Fruit fly (Drosophila melanogaster) whole organism, embryonic: ENCODE measurements around the gene CG10486.

Experiments
- CG10366 ChIP-seq: fragments of 200-800 bp; sonication (Bioruptor generic); IDR thresholded peaks from 2 replicates; pipeline ENCODE4 v1.3.6; 2022; ENCODE audit warnings: missing biosample characterization, missing genetic modification characterization
- CG10543 ChIP-seq: fragments of 200-800 bp; sonication (Bioruptor generic); optimal IDR thresholded peaks from 3 replicates; lab custom pipeline; 2017; ENCODE audit warnings: missing biosample characterization, mild to moderate bottlenecking, missing genetic modification characterization, moderate library complexity
- CG11398 ChIP-seq: fragments of 200-800 bp; sonication (Bioruptor generic); optimal IDR thresholded peaks from 2 replicates; lab custom pipeline; 2016; ENCODE audit warnings: missing biosample characterization, missing genetic modification characterization
- CG11456 ChIP-seq: fragments of 200-800 bp; sonication (Bioruptor generic); IDR thresholded peaks from 3 replicates; pipeline ENCODE4 v1.3.6; 2022; ENCODE audit warnings: missing biosample characterization, missing genetic modification characterization
- CG12155 ChIP-seq: fragments of 200-800 bp; sonication (Bioruptor generic); optimal IDR thresholded peaks from 3 replicates; lab custom pipeline; 2016; ENCODE audit warnings: missing biosample characterization, missing genetic modification characterization
- CG12391 ChIP-seq: fragments of 200-800 bp; sonication (Bioruptor generic); optimal IDR thresholded peaks from 3 replicates; lab custom pipeline; 2018; ENCODE audit warnings: missing biosample characterization, mild to moderate bottlenecking, missing genetic modification characterization, moderate library complexity
- CG1529 ChIP-seq: fragments of 200-800 bp; sonication (Bioruptor generic); optimal IDR thresholded peaks from 3 replicates; lab custom pipeline; 2018; ENCODE audit warnings: missing biosample characterization, missing genetic modification characterization
- CG17328 ChIP-seq: fragments of 200-800 bp; sonication (Bioruptor generic); IDR thresholded peaks from 2 replicates; pipeline ENCODE4 v1.3.6; 2022; ENCODE audit warnings: missing biosample characterization, missing genetic modification characterization
- CG18599 ChIP-seq: fragments of 200-800 bp; sonication (Bioruptor generic); optimal IDR thresholded peaks from 3 replicates; lab custom pipeline; 2017; ENCODE audit warnings: missing biosample characterization, missing genetic modification characterization, mild to moderate bottlenecking, moderate library complexity, missing genetic modification reagents
- CG2129 ChIP-seq: fragments of 200-800 bp; sonication (Bioruptor generic); IDR thresholded peaks from 2 replicates; pipeline ENCODE4 v1.3.6; 2022; ENCODE audit warnings: missing biosample characterization, missing genetic modification characterization; ENCODE audit not compliant: partially characterized antibody
- CG2678 ChIP-seq: fragments of 200-800 bp; sonication (Bioruptor generic); optimal IDR thresholded peaks from 3 replicates; lab custom pipeline; 2019; ENCODE audit warnings: missing biosample characterization, mild to moderate bottlenecking, missing genetic modification characterization, moderate library complexity
- CG3065 ChIP-seq: fragments of 200-800 bp; sonication (Bioruptor generic); optimal IDR thresholded peaks from 2 replicates; lab custom pipeline; 2016; ENCODE audit warnings: missing biosample characterization, missing genetic modification characterization
- CG33213 ChIP-seq: fragments of 200-800 bp; sonication (Bioruptor generic); optimal IDR thresholded peaks from 3 replicates; lab custom pipeline; 2016; ENCODE audit warnings: missing biosample characterization, missing genetic modification characterization
- CG4854 ChIP-seq: fragments of 200-800 bp; sonication (Bioruptor generic); optimal IDR thresholded peaks from 2 replicates; lab custom pipeline; 2016; ENCODE audit warnings: missing biosample characterization, missing genetic modification characterization, inconsistent platforms
- CG5953 ChIP-seq: fragments of 200-800 bp; sonication (Bioruptor generic); IDR thresholded peaks from 2 replicates; pipeline ENCODE4 v1.3.6; 2022; ENCODE audit warnings: missing biosample characterization, missing genetic modification characterization
- CG7372 ChIP-seq: fragments of 200-800 bp; sonication (Bioruptor generic); IDR thresholded peaks from 2 replicates; pipeline ENCODE4 v1.3.6; 2022; ENCODE audit warnings: missing biosample characterization, missing genetic modification characterization
- CG7839 ChIP-seq: fragments of 200-800 bp; sonication (Bioruptor generic); optimal IDR thresholded peaks from 3 replicates; lab custom pipeline; 2018; ENCODE audit warnings: missing biosample characterization, mild to moderate bottlenecking, missing genetic modification characterization, moderate library complexity
- CG9817 ChIP-seq: fragments of 200-800 bp; sonication (Bioruptor generic); optimal IDR thresholded peaks from 2 replicates; lab custom pipeline; 2018; ENCODE audit warnings: missing biosample characterization, mild to moderate bottlenecking, missing genetic modification characterization, moderate library complexity
- CG9876 ChIP-seq: fragments of 200-800 bp; sonication (Bioruptor generic); optimal IDR thresholded peaks from 2 replicates; lab custom pipeline; 2016; ENCODE audit warnings: missing biosample characterization, missing genetic modification characterization
- CTCF ChIP-seq: fragments of 200-800 bp; sonication (Bioruptor generic); optimal IDR thresholded peaks from 2 replicates; lab custom pipeline; 2017; ENCODE audit warnings: missing biosample characterization, mild to moderate bottlenecking, missing genetic modification characterization, moderate library complexity
- CoRest ChIP-seq: fragments of 200-800 bp; sonication (Bioruptor generic); optimal IDR thresholded peaks from 3 replicates; lab custom pipeline; 2018; ENCODE audit warnings: missing biosample characterization, mild to moderate bottlenecking, missing genetic modification characterization, moderate library complexity
- D19B ChIP-seq: fragments of 200-800 bp; sonication (Bioruptor generic); optimal IDR thresholded peaks from 2 replicates; lab custom pipeline; 2017; ENCODE audit warnings: missing biosample characterization, mild to moderate bottlenecking, missing genetic modification characterization
- ERR ChIP-seq: fragments of 200-800 bp; sonication (Bioruptor generic); optimal IDR thresholded peaks from 2 replicates; lab custom pipeline; 2016; ENCODE audit warnings: missing biosample characterization, missing genetic modification characterization
- HHEX ChIP-seq: fragments of 200-800 bp; sonication (Bioruptor generic); optimal IDR thresholded peaks from 3 replicates; lab custom pipeline; 2017; ENCODE audit warnings: missing biosample characterization, mild to moderate bottlenecking, missing genetic modification characterization, missing genetic modification reagents
- Hmr ChIP-seq: fragments of 200-800 bp; sonication (Bioruptor generic); optimal IDR thresholded peaks from 3 replicates; lab custom pipeline; 2017; ENCODE audit warnings: mild to moderate bottlenecking, missing biosample characterization, missing genetic modification reagents, missing genetic modification characterization
- MBD-R2 ChIP-seq: fragments of 200-800 bp; sonication (Bioruptor generic); IDR thresholded peaks from 2 replicates; pipeline ENCODE4 v1.3.6; 2022; ENCODE audit warnings: missing biosample characterization, missing genetic modification characterization
- Mad ChIP-seq: fragments of 200-800 bp; sonication (Bioruptor generic); optimal IDR thresholded peaks from 2 replicates; lab custom pipeline; 2016; ENCODE audit warnings: missing biosample characterization, missing genetic modification characterization
- Nf-YB ChIP-seq: fragments of 200-800 bp; sonication (Bioruptor generic); optimal IDR thresholded peaks from 3 replicates; lab custom pipeline; 2019; ENCODE audit warnings: missing biosample characterization, mild to moderate bottlenecking, missing genetic modification characterization, moderate library complexity
- Rfx ChIP-seq: fragments of 200-800 bp; sonication (Bioruptor generic); IDR thresholded peaks from 2 replicates; pipeline ENCODE4 v1.3.6; 2022; ENCODE audit warnings: missing biosample characterization, missing genetic modification characterization
- Side ChIP-seq: fragments of 200-800 bp; sonication (Bioruptor generic); optimal IDR thresholded peaks from 2 replicates; lab custom pipeline; 2016; ENCODE audit warnings: missing biosample characterization, missing genetic modification characterization
- Sox100B ChIP-seq: fragments of 200-800 bp; sonication (Bioruptor generic); optimal IDR thresholded peaks from 3 replicates; lab custom pipeline; 2018; ENCODE audit warnings: missing biosample characterization, mild to moderate bottlenecking, missing genetic modification characterization
- Ssrp ChIP-seq: fragments of 200-800 bp; sonication (Bioruptor generic); optimal IDR thresholded peaks from 2 replicates; lab custom pipeline; 2018; ENCODE audit warnings: missing biosample characterization, mild to moderate bottlenecking, missing genetic modification characterization, moderate library complexity
- Trl ChIP-seq, 3 experiments: fragments of >200 bp in 2 of 3; fragments of 200-800 bp in 1 of 3; sonication (Bioruptor generic) in 1 of 3; optimal IDR thresholded peaks; 2 replicates in 1 of 3; 3 replicates in 2 of 3; lab custom pipeline; 2016 to 2017; ENCODE audit warnings: missing biosample characterization in 1 of 3, missing genetic modification characterization in 1 of 3
- Xrp1 ChIP-seq: fragments of 200-800 bp; sonication (Bioruptor generic); IDR thresholded peaks from 2 replicates; pipeline ENCODE4 v1.3.6; 2022; ENCODE audit warnings: missing biosample characterization, missing genetic modification characterization
- ash1 ChIP-seq: fragments of 200-800 bp; sonication (Bioruptor generic); optimal IDR thresholded peaks from 2 replicates; lab custom pipeline; 2018; ENCODE audit warnings: missing biosample characterization, mild to moderate bottlenecking, missing genetic modification characterization
- az2 ChIP-seq: fragments of 200-800 bp; sonication (Bioruptor generic); optimal IDR thresholded peaks from 3 replicates; lab custom pipeline; 2016; ENCODE audit warnings: missing biosample characterization, missing genetic modification characterization
- chinmo ChIP-seq: fragments of 200-800 bp; sonication (Bioruptor generic); IDR thresholded peaks from 4 replicates; pipeline ENCODE4 v1.3.6; 2022; ENCODE audit warnings: missing biosample characterization, missing genetic modification characterization; ENCODE audit not compliant: partially characterized antibody
- dan ChIP-seq: fragments of 200-800 bp; sonication (Bioruptor generic); IDR thresholded peaks from 2 replicates; pipeline ENCODE4 v1.3.6; 2022; ENCODE audit warnings: missing biosample characterization, missing genetic modification characterization
- dimm ChIP-seq: fragments of 200-800 bp; sonication (Bioruptor generic); IDR thresholded peaks from 2 replicates; pipeline ENCODE4 v1.3.6; 2022; ENCODE audit warnings: missing biosample characterization, missing genetic modification characterization
- fru ChIP-seq: fragments of >200 bp; optimal IDR thresholded peaks from 2 replicates; lab custom pipeline; 2017
- gsb ChIP-seq: fragments of 200-800 bp; sonication (Bioruptor generic); IDR thresholded peaks from 2 replicates; pipeline ENCODE4 v1.3.6; 2022; ENCODE audit warnings: missing biosample characterization, missing genetic modification characterization
- lola ChIP-seq, 3 experiments: fragments of >200 bp in 2 of 3; fragments of 200-800 bp in 1 of 3; sonication (Bioruptor generic) in 1 of 3; optimal IDR thresholded peaks; 2 replicates each; lab custom pipeline; 2017 to 2019; ENCODE audit warnings: missing biosample characterization in 3 of 3, missing genetic modification characterization in 3 of 3, mild to moderate bottlenecking in 1 of 3, moderate library complexity in 1 of 3
- maf-S ChIP-seq: fragments of 200-800 bp; sonication (Bioruptor generic); optimal IDR thresholded peaks from 2 replicates; lab custom pipeline; 2016; ENCODE audit warnings: missing biosample characterization, missing genetic modification characterization
- mirr ChIP-seq: fragments of 200-800 bp; sonication (Bioruptor generic); optimal IDR thresholded peaks from 3 replicates; lab custom pipeline; 2018; ENCODE audit warnings: missing biosample characterization, mild to moderate bottlenecking, missing genetic modification characterization
- pfk ChIP-seq: fragments of 200-800 bp; sonication (Bioruptor generic); optimal IDR thresholded peaks from 2 replicates; lab custom pipeline; 2018; ENCODE audit warnings: missing biosample characterization, mild to moderate bottlenecking, missing genetic modification characterization, moderate library complexity
- pum ChIP-seq: fragments of 200-800 bp; sonication (Bioruptor generic); optimal IDR thresholded peaks from 2 replicates; lab custom pipeline; 2016; ENCODE audit warnings: missing biosample characterization, missing genetic modification characterization
- repo ChIP-seq: fragments of 200-800 bp; sonication (Bioruptor generic); optimal IDR thresholded peaks from 2 replicates; lab custom pipeline; 2016; ENCODE audit warnings: missing biosample characterization, missing genetic modification characterization
- sd ChIP-seq: fragments of 200-800 bp; sonication (Bioruptor generic); optimal IDR thresholded peaks from 3 replicates; lab custom pipeline; 2018; ENCODE audit warnings: missing biosample characterization, mild to moderate bottlenecking, missing genetic modification characterization, moderate library complexity
- slou ChIP-seq: fragments of 200-800 bp; sonication (Bioruptor generic); optimal IDR thresholded peaks from 3 replicates; lab custom pipeline; 2016; ENCODE audit warnings: missing biosample characterization, missing genetic modification characterization
- tll ChIP-seq, 2 experiments: fragments of 200-800 bp in 1 of 2; fragments of >200 bp in 1 of 2; sonication (Bioruptor generic) in 1 of 2; optimal IDR thresholded peaks; 2 replicates each; lab custom pipeline; 2017 to 2019; ENCODE audit warnings: missing biosample characterization in 2 of 2, missing genetic modification characterization in 2 of 2, mild to moderate bottlenecking in 1 of 2, moderate library complexity in 1 of 2
- toy ChIP-seq: fragments of 200-800 bp; sonication (Bioruptor generic); IDR thresholded peaks from 2 replicates; pipeline ENCODE4 v1.3.6; 2022; ENCODE audit warnings: missing biosample characterization, missing genetic modification characterization
- trh ChIP-seq: fragments of 200-800 bp; sonication (Bioruptor generic); optimal IDR thresholded peaks from 2 replicates; lab custom pipeline; 2016; ENCODE audit warnings: missing biosample characterization, missing genetic modification characterization

The CG10486 gene

DNA sequence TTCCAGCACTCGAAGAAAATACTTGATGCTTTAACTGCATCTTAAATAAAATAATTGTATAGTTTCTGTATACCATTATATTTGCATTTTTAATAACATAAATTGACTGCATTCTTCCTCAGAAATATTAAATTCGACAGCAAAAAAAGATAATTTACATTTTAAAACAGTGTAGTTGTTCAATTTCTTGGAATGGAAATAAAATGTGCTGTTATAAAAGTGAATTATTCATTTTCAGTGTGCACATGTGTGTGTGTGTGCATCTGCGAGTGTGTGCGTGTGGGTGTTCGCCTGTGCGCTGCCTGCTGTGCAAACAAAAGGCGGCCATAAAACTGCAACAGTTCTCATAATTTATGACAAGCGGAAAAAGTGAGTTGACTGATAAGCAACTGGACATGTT is 45.6 kb upstream of the CG10486 start (continued):
- TF ChIP-seq CG4854 (GFP tag; lab: Kevin White, UChicago) (no peak), tll (GFP tag; optimal IDR thresholded peaks at IDR 0.05; lab: Kevin White, UChicago) (peak in 1 of 2 experiments; percentile 53), CG12155 (GFP tag; lab: Kevin White, UChicago) (no peak), CG33213 (GFP tag; lab: Kevin White, UChicago) (no peak), CG9876 (GFP tag; lab: Kevin White, UChicago) (no peak), toy (GFP tag; lab: Robert Waterston, UW) (no peak), MBD-R2 (GFP tag; lab: Robert Waterston, UW) (no peak), CG3065 (GFP tag; lab: Kevin White, UChicago) (no peak), fru (lab: Kevin White, UChicago) (no peak), dimm (GFP tag; lab: Robert Waterston, UW) (no peak), mirr (no peak), Ssrp (tag; lab: Kevin White, UChicago) (peak; percentile 48), Sox100B (GFP tag; lab: Kevin White, UChicago) (peak; percentile 26), Mad (GFP tag; lab: Kevin White, UChicago) (no peak), pfk (GFP tag; lab: Kevin White, UChicago) (no peak), CG2129 (GFP tag; lab: Robert Waterston, UW) (no peak), Hmr (GFP tag; lab: Kevin White, UChicago) (no peak), CG18599 (no peak), CTCF (no peak), CG2678 (tag; lab: Kevin White, UChicago) (peak; percentile 49), chinmo (GFP tag; lab: Robert Waterston, UW) (no peak), pum (no peak), CG9817 (tag; lab: Kevin White, UChicago) (no peak), Xrp1 (peak; percentile 70), Side (GFP tag; lab: Kevin White, UChicago) (no peak), ash1 (GFP tag; lab: Kevin White, UChicago) (no peak), lola (GFP tag; optimal IDR thresholded peaks at IDR 0.05; lab: Kevin White, UChicago) (peak in 1 of 3 experiments; percentile 61), Rfx (GFP tag; lab: Robert Waterston, UW) (no peak), CG10543 (GFP tag; lab: Kevin White, UChicago) (no peak), trh (no peak), CG7372 (GFP tag; lab: Robert Waterston, UW) (no peak), az2 (GFP tag; lab: Kevin White, UChicago) (no peak), CG5953 (GFP tag; lab: Robert Waterston, UW) (no peak), gsb (GFP tag; lab: Robert Waterston, UW) (no peak), HHEX (GFP tag; lab: Kevin White, UChicago) (no peak), D19B (GFP tag; lab: Kevin White, UChicago) (no peak), CG10366 (no peak), slou (GFP tag; lab: Kevin White, UChicago) (no peak), sd (no peak), Nf-YB (GFP tag; lab: Kevin White, UChicago) (no peak), dan (no peak), CG11456 (GFP tag; lab: Robert Waterston, UW) (no peak), CG1529 (GFP tag; lab: Kevin White, UChicago) (peak; percentile 0), repo (GFP tag; lab: Kevin White, UChicago) (no peak), maf-S (GFP tag; lab: Kevin White, UChicago) (no peak), CG7839 (tag; lab: Kevin White, UChicago) (peak; percentile 31), Trl (optimal IDR thresholded peaks at IDR 0.05; lab: Kevin White, UChicago) (no peak), Trl (GFP tag; optimal IDR thresholded peaks at IDR 0.05; lab: Kevin White, UChicago) (no peak), CG12391 (peak; percentile 52), ERR (GFP tag; lab: Kevin White, UChicago) (no peak), CoRest (tag; lab: Kevin White, UChicago) (peak; percentile 13), CG11398 (no peak), CG17328 (GFP tag; lab: Robert Waterston, UW) (no peak)
